Worm (Caenorhabditis elegans) whole organism, L1 larva: ENCODE results near the gene W09G10.9.

ENCODE experiments used
- jun-1 ChIP-seq: fragments of 150-350 bp; optimal IDR thresholded peaks from 2 replicates; lab custom pipeline; 2014; ENCODE audit warnings: missing biosample characterization, missing genetic modification reagents, missing genetic modification characterization
- lin-13 ChIP-seq: fragments of 150-350 bp; optimal IDR thresholded peaks from 2 replicates; lab custom pipeline; 2014; ENCODE audit warnings: missing biosample characterization, missing genetic modification reagents, missing genetic modification characterization
- lin-14 ChIP-seq: fragments of 200-800 bp; sonication (Bioruptor generic); optimal IDR thresholded peaks from 2 replicates; lab custom pipeline; 2018; ENCODE audit warnings: mild to moderate bottlenecking, missing genetic modification characterization, moderate library complexity, missing compliant biosample characterization
- lin-15B ChIP-seq: fragments of 150-350 bp; sonication (generic microtip); optimal IDR thresholded peaks from 3 replicates; lab custom pipeline; 2014; ENCODE audit warnings: missing biosample characterization, missing genetic modification characterization
- lin-35 ChIP-seq, 2 experiments: fragments of 150-350 bp; optimal IDR thresholded peaks; 2 replicates each; lab custom pipeline; 2014; ENCODE audit warnings: missing biosample characterization in 2 of 2, missing genetic modification characterization in 2 of 2, missing genetic modification reagents in 2 of 2
- lir-3 ChIP-seq: sonication (generic microtip); optimal IDR thresholded peaks from 2 replicates; lab custom pipeline; 2016; ENCODE audit warnings: mild to moderate bottlenecking, missing genetic modification characterization, moderate library complexity, missing compliant biosample characterization; ENCODE audit not compliant: poor library complexity
- lsy-2 ChIP-seq, 2 experiments: fragments of 150-350 bp; optimal IDR thresholded peaks; 2 replicates each; lab custom pipeline; 2014; ENCODE audit warnings: missing biosample characterization in 2 of 2, missing genetic modification characterization in 2 of 2
- nhr-11 ChIP-seq: fragments of 150-350 bp; optimal IDR thresholded peaks from 2 replicates; lab custom pipeline; 2014; ENCODE audit warnings: missing biosample characterization, missing genetic modification characterization
- nhr-76 ChIP-seq: sonication (generic microtip); optimal IDR thresholded peaks from 2 replicates; lab custom pipeline; 2017; ENCODE audit warnings: missing biosample characterization, missing genetic modification characterization
- unc-130 ChIP-seq: fragments of 150-350 bp; optimal IDR thresholded peaks from 2 replicates; lab custom pipeline; 2017; ENCODE audit warnings: missing biosample characterization, missing genetic modification characterization, inconsistent platforms
- unc-62 ChIP-seq: fragments of 150-350 bp; optimal IDR thresholded peaks from 2 replicates; lab custom pipeline; 2014; ENCODE audit warnings: missing biosample characterization, missing genetic modification reagents, missing genetic modification characterization

ce11 chrII:3555281-3555680 lies 33.7 kb downstream of the W09G10.9 start:
- TF ChIP-seq lsy-2 (tag; optimal IDR thresholded peaks at IDR 0.05; lab: Kevin White, UChicago) (no peak), nhr-76 (no peak), lir-3 (tag; lab: Kevin White, UChicago) (no peak), lin-35 (GFP tag; optimal IDR thresholded peaks at IDR 0.05; lab: Kevin White, UChicago) (peak in 1 of 2 experiments; percentile 36), lin-14 (GFP tag; lab: Kevin White, UChicago) (peak; percentile 20), lin-15B (tag; lab: Kevin White, UChicago) (no peak), unc-62 (GFP tag; lab: Kevin White, UChicago) (no peak), lin-13 (GFP tag; lab: Kevin White, UChicago) (peak; percentile 0), jun-1 (tag; lab: Kevin White, UChicago) (no peak), nhr-11 (no peak), unc-130 (tag; lab: Kevin White, UChicago) (no peak)
